Worm (Caenorhabditis elegans): ENCODE data around the gene hel-1.

hel-1 gene

DNA sequence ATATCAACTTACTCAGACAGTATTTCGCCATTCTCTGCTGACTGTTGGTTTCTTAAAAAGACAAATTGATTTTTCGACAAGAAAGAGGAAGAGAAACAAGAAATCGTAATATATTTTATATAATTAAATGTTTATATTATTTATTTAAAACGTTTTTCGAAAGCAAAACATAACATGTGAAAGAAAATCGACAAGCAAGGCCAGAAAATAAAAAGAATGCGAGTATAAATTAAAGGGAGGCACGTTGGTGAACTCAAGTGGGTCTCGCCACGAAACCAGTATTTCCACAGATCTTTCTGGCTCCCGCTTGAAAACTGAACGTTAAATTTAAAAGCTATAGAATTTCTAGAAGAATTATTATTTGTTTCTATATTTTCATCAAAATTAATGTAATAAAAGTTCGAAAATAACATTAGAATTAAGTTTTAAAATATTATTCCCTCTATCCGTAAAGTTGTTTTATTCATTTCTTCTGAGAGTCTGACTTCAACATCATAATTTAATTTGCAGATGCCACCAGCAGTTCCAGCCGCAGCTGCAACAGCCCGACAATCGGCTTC, 45.4 kb downstream of the hel-1 start, which contains the start of the genes nst-1 and cct-4:
TSS of gene nst-1 (minus strand) at position 51 of the 560 bp plus-strand sequence.
TSS of gene cct-4 (plus strand) at position 510 of the 560 bp plus-strand sequence.
- no peak for TF ChIP-seq ztf-16 (tag; optimal IDR thresholded peaks at IDR 0.05)
- no peak for TF ChIP-seq F13H6.1 (tag; optimal IDR thresholded peaks at IDR 0.05)
- TF ChIP-seq C38D4.7 (GFP tag; optimal IDR thresholded peaks at IDR 0.05), result no peak

DNA sequence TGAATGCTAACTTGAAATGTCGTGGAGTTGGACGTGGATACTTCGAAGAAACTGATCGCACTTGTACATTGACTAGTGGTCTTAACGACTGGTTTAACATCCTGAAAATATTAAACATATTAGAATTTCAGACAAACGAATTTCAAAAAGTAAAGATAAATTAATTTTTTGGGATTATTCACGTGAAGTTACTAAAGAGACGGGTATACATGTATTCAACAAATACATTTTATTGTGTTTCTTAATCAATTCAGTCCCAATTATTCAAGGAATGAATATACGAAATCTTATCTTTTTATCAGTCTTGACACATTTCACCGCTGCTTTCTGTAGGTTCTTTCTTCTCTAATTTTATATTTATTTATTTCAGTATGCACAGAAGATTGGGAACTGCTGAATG, 50.3 kb downstream of the hel-1 start, which contains the start of the genes mrpl-10 and clec-142:
TSS of gene mrpl-10 (minus strand) at position 101 of the 400 bp plus-strand sequence.
TSS of gene clec-142 (plus strand) at position 264 of the 400 bp plus-strand sequence.
- no peak for TF ChIP-seq K09A11.1 (tag; optimal IDR thresholded peaks at IDR 0.05; ENCODE audit: insufficient read depth)
- TF ChIP-seq ceh-48 (tag; optimal IDR thresholded peaks at IDR 0.05), result no peak
- no peak for TF ChIP-seq fkh-10 (GFP tag; optimal IDR thresholded peaks at IDR 0.05)
- TF ChIP-seq pha-2 (tag; optimal IDR thresholded peaks at IDR 0.05), result no peak
- TF ChIP-seq lim-6 (tag; optimal IDR thresholded peaks at IDR 0.05), result no peak
- no peak for TF ChIP-seq zip-5 (tag; optimal IDR thresholded peaks at IDR 0.05)
- no peak for TF ChIP-seq ttx-3 (tag; optimal IDR thresholded peaks at IDR 0.05)
- no peak for TF ChIP-seq ama-1 (optimal IDR thresholded peaks at IDR 0.05)
- TF ChIP-seq tbx-2 (tag; optimal IDR thresholded peaks at IDR 0.05), result no peak
- no peak for TF ChIP-seq elt-4 (tag; optimal IDR thresholded peaks at IDR 0.05)
- TF ChIP-seq nfya-1 (tag; optimal IDR thresholded peaks at IDR 0.05), result no peak
- TF ChIP-seq ceh-22 (tag; optimal IDR thresholded peaks at IDR 0.05), result no peak
- TF ChIP-seq sdc-2 (tag; optimal IDR thresholded peaks at IDR 0.05), result no peak
- TF ChIP-seq F13H6.1 (tag; optimal IDR thresholded peaks at IDR 0.05), result no peak
- no peak for TF ChIP-seq fax-1 (tag; optimal IDR thresholded peaks at IDR 0.05)
- no peak for TF ChIP-seq hlh-8 (tag; optimal IDR thresholded peaks at IDR 0.05)
- TF ChIP-seq odd-2 (tag; optimal IDR thresholded peaks at IDR 0.05), result no peak
- TF ChIP-seq dmd-4 (tag; optimal IDR thresholded peaks at IDR 0.05; ENCODE audit: borderline replicate concordance), result no peak
- TF ChIP-seq hlh-30 (tag; optimal IDR thresholded peaks at IDR 0.05; ENCODE audit: insufficient read depth), result no peak
